Fruit fly (Drosophila melanogaster): Measurements from ENCODE around the gene CG3609.

CG3609 gene

dm6 chr2L:2373818-2374746 is at the start of gene CG3609, which contains the start of gene CG15390 (continued):
- TF ChIP-seq tna (GFP tag; IDR thresholded peaks at IDR 0.05; ENCODE audit: partially characterized antibody) (no peak), Hr3 (GFP tag; optimal IDR thresholded peaks at IDR 0.05) (peak; percentile 44), lov (optimal IDR thresholded peaks at IDR 0.05) (no peak), lov (GFP tag; IDR thresholded peaks at IDR 0.05) (peak; percentile 30; the same call in 2 of the 3 replicates), Nf-YB (GFP tag; optimal IDR thresholded peaks at IDR 0.05) (peak; percentile 31), nmo (GFP tag; optimal IDR thresholded peaks at IDR 0.05) (peak; percentile 57), ato (GFP tag; IDR thresholded peaks at IDR 0.05; ENCODE audit: partially characterized antibody) (no peak), CG12155 (GFP tag; optimal IDR thresholded peaks at IDR 0.05) (peak; percentile 86), pita (GFP tag; optimal IDR thresholded peaks at IDR 0.05) (no peak), tll (GFP tag; optimal IDR thresholded peaks at IDR 0.05) (no peak), CG7987 (GFP tag; optimal IDR thresholded peaks at IDR 0.05) (peak; percentile 72), bbx (GFP tag; IDR thresholded peaks at IDR 0.05; ENCODE audit: partially characterized antibody) (peak; percentile 40; the same call in 1 of the 2 replicates), CG33557 (GFP tag; optimal IDR thresholded peaks at IDR 0.05) (peak; percentile 21), Vsx1 (GFP tag; optimal IDR thresholded peaks at IDR 0.05) (no peak), gro (GFP tag; optimal IDR thresholded peaks at IDR 0.05) (peak; percentile 97), NC2α (GFP tag; optimal IDR thresholded peaks at IDR 0.05) (peak; percentile 51), gfzf (GFP tag; optimal IDR thresholded peaks at IDR 0.05) (peak; percentile 30), cad (GFP tag; optimal IDR thresholded peaks at IDR 0.05) (no peak), CG8388 (GFP tag; optimal IDR thresholded peaks at IDR 0.05) (peak; percentile 31), CG8924 (tag; optimal IDR thresholded peaks at IDR 0.05) (peak; percentile 86), CG1602 (GFP tag; optimal IDR thresholded peaks at IDR 0.05) (peak; percentile 57), CG8089 (GFP tag; optimal IDR thresholded peaks at IDR 0.05) (peak; percentile 37), CG1233 (GFP tag; optimal IDR thresholded peaks at IDR 0.05) (peak; percentile 57), CG10543 (GFP tag; optimal IDR thresholded peaks at IDR 0.05) (peak; percentile 90), Ptx1 (GFP tag; IDR thresholded peaks at IDR 0.05) (peak; percentile 71), CG18599 (GFP tag; optimal IDR thresholded peaks at IDR 0.05) (peak; percentile 88), CG33213 (GFP tag; optimal IDR thresholded peaks at IDR 0.05) (peak; percentile 91), sens (GFP tag) (peak; percentile 97), CG30020 (tag; optimal IDR thresholded peaks at IDR 0.05) (peak; percentile 63), Abd-B (GFP tag; optimal IDR thresholded peaks at IDR 0.05) (peak; percentile 45), B-H1 (GFP tag; IDR thresholded peaks at IDR 0.05) (peak; percentile 66), CG13123 (GFP tag; optimal IDR thresholded peaks at IDR 0.05) (peak; percentile 59), CG15011 (GFP tag; optimal IDR thresholded peaks at IDR 0.05) (no peak), bsh (GFP tag; optimal IDR thresholded peaks at IDR 0.05) (peak; percentile 68 to 79), sd (tag; optimal IDR thresholded peaks at IDR 0.05) (peak; percentile 89), cas (GFP tag; IDR thresholded peaks at IDR 0.05) (peak; percentile 47; the same call in 1 of the 2 replicates), dm (GFP tag; optimal IDR thresholded peaks at IDR 0.05) (peak; percentile 95), hbn (GFP tag; IDR thresholded peaks at IDR 0.05; ENCODE audit: partially characterized antibody) (peak; percentile 32; the same call in 1 of the 2 replicates), stwl (tag; optimal IDR thresholded peaks at IDR 0.05) (peak; percentile 25), stc (GFP tag; IDR thresholded peaks at IDR 0.05) (peak; percentile 50), ssp (GFP tag; IDR thresholded peaks at IDR 0.05) (no peak), pan (optimal IDR thresholded peaks at IDR 0.05) (no peak), pan (GFP tag; optimal IDR thresholded peaks at IDR 0.05 in 1 of 2, IDR thresholded peaks at IDR 0.05 in 1 of 2) (peak in 1 of 2 experiments; percentile 75), Ada2b (GFP tag; IDR thresholded peaks at IDR 0.05) (peak; percentile 74), dati (GFP tag; IDR thresholded peaks at IDR 0.05) (peak; percentile 74; the same call in 1 of the 2 replicates), Aef1 (GFP tag; IDR thresholded peaks at IDR 0.05) (peak; percentile 45; the same call in 1 of the 3 replicates), CG31388 (GFP tag; optimal IDR thresholded peaks at IDR 0.05) (peak; percentile 76), CG17359 (tag; optimal IDR thresholded peaks at IDR 0.05) (peak; percentile 62)
